Worm (Caenorhabditis elegans) whole organism, L4/young adult: ENCODE measurements around the gene T23E7.2.

Experiments used
- dao-5 ChIP-seq: sonication (generic microtip); optimal IDR thresholded peaks from 2 replicates; lab custom pipeline; 2016; ENCODE audit warnings: missing genotype, missing genetic modification characterization, moderate library complexity, missing compliant biosample characterization
- him-1 ChIP-seq: sonication (generic microtip); optimal IDR thresholded peaks from 2 replicates; lab custom pipeline; 2016; ENCODE audit warnings: missing genotype, missing genetic modification reagents, missing genetic modification characterization, missing compliant biosample characterization

- TF ChIP-seq dao-5 (tag; lab: Kevin White, UChicago) = no peak
- TF ChIP-seq him-1 (tag; lab: Kevin White, UChicago) = no peak
Measured at ce11 chrX:17627382-17627781, 43.4 kb upstream of the T23E7.2 start.
